Worm (Caenorhabditis elegans) whole organism, late embryonic: ENCODE results near the gene F49F1.17.

Experiments
- C08G9.2 ChIP-seq: sonication (generic microtip); optimal IDR thresholded peaks from 2 replicates; lab custom pipeline; 2016; ENCODE audit warnings: mild to moderate bottlenecking, missing genetic modification characterization, moderate library complexity, missing compliant biosample characterization
- C38D4.7 ChIP-seq: fragments of 200-800 bp; sonication (Bioruptor generic); optimal IDR thresholded peaks from 2 replicates; lab custom pipeline; 2018; ENCODE audit warnings: mild to moderate bottlenecking, missing genetic modification characterization, moderate library complexity, missing compliant biosample characterization
- F13H6.1 ChIP-seq: sonication (generic microtip); optimal IDR thresholded peaks from 2 replicates; lab custom pipeline; 2016; ENCODE audit warnings: missing genetic modification characterization, missing compliant biosample characterization
- K09A11.1 ChIP-seq: sonication (generic microtip); optimal IDR thresholded peaks from 2 replicates; lab custom pipeline; 2017; ENCODE audit warnings: antibody characterized with exemption, mild to moderate bottlenecking, missing genetic modification characterization, missing compliant biosample characterization; ENCODE audit not compliant: insufficient read depth
- Y22D7AL.16 ChIP-seq: sonication (generic microtip); optimal IDR thresholded peaks from 2 replicates; lab custom pipeline; 2016; ENCODE audit warnings: missing genetic modification characterization, missing compliant biosample characterization
- ama-1 ChIP-seq: fragments of 150-350 bp; optimal IDR thresholded peaks from 2 replicates; lab custom pipeline; 2014
- ceh-14 ChIP-seq: sonication (generic microtip); optimal IDR thresholded peaks from 2 replicates; lab custom pipeline; 2016; ENCODE audit warnings: missing genotype, missing genetic modification characterization, missing compliant biosample characterization
- ceh-18 ChIP-seq: sonication (generic microtip); optimal IDR thresholded peaks from 2 replicates; lab custom pipeline; 2016; ENCODE audit warnings: missing genetic modification characterization, missing compliant biosample characterization
- ceh-19 ChIP-seq: fragments of 200-800 bp; sonication (Bioruptor generic); optimal IDR thresholded peaks from 2 replicates; lab custom pipeline; 2018; ENCODE audit warnings: mild to moderate bottlenecking, missing genetic modification characterization, missing compliant biosample characterization
- ceh-2 ChIP-seq: sonication (generic microtip); optimal IDR thresholded peaks from 2 replicates; lab custom pipeline; 2016; ENCODE audit warnings: missing genotype, missing genetic modification characterization, missing compliant biosample characterization
- ceh-31 ChIP-seq: sonication (generic microtip); optimal IDR thresholded peaks from 2 replicates; lab custom pipeline; 2016; ENCODE audit warnings: missing genetic modification characterization, missing compliant biosample characterization
- ceh-34 ChIP-seq: sonication (generic microtip); optimal IDR thresholded peaks from 2 replicates; lab custom pipeline; 2016; ENCODE audit warnings: mild to moderate bottlenecking, missing genetic modification characterization, missing compliant biosample characterization
- ceh-45 ChIP-seq: fragments of 200-800 bp; sonication (Bioruptor generic); IDR thresholded peaks from 2 replicates; pipeline ENCODE4 v1.3.6; 2022; ENCODE audit warnings: missing genetic modification reagents, missing genetic modification characterization, missing compliant biosample characterization
- ceh-48 ChIP-seq: sonication (generic microtip); optimal IDR thresholded peaks from 2 replicates; lab custom pipeline; 2016; ENCODE audit warnings: missing genetic modification characterization, inconsistent platforms, missing compliant biosample characterization
- che-1 ChIP-seq: sonication (generic microtip); optimal IDR thresholded peaks from 2 replicates; lab custom pipeline; 2016; ENCODE audit warnings: mild to moderate bottlenecking, missing genetic modification characterization, missing compliant biosample characterization
- dmd-4 ChIP-seq: sonication (generic microtip); optimal IDR thresholded peaks from 2 replicates; lab custom pipeline; 2016; ENCODE audit warnings: borderline replicate concordance, missing genetic modification characterization, missing compliant biosample characterization
- dve-1 ChIP-seq: sonication (generic microtip); optimal IDR thresholded peaks from 2 replicates; lab custom pipeline; 2017; ENCODE audit warnings: antibody characterized with exemption, mild to moderate bottlenecking, missing genetic modification characterization, missing compliant biosample characterization
- fkh-6 ChIP-seq: sonication (generic microtip); optimal IDR thresholded peaks from 2 replicates; lab custom pipeline; 2016; ENCODE audit warnings: missing genetic modification characterization, missing compliant biosample characterization
- gmeb-2 ChIP-seq: sonication (generic microtip); optimal IDR thresholded peaks from 2 replicates; lab custom pipeline; 2016; ENCODE audit warnings: missing genetic modification characterization, inconsistent platforms, missing compliant biosample characterization
- hlh-13 ChIP-seq: fragments of 200-800 bp; sonication (Bioruptor generic); optimal IDR thresholded peaks from 2 replicates; lab custom pipeline; 2018; ENCODE audit warnings: mild to moderate bottlenecking, missing genetic modification characterization, missing compliant biosample characterization
- hlh-6 ChIP-seq: sonication (generic microtip); optimal IDR thresholded peaks from 2 replicates; lab custom pipeline; 2016; ENCODE audit warnings: missing genotype, missing genetic modification characterization, missing compliant biosample characterization
- lin-11 ChIP-seq: fragments of 200-800 bp; sonication (Bioruptor generic); optimal IDR thresholded peaks from 2 replicates; lab custom pipeline; 2018; ENCODE audit warnings: mild to moderate bottlenecking, missing genetic modification characterization, missing compliant biosample characterization
- nfya-1 ChIP-seq: sonication (generic microtip); optimal IDR thresholded peaks from 2 replicates; lab custom pipeline; 2017; ENCODE audit warnings: missing genetic modification characterization, mild to moderate bottlenecking, missing compliant biosample characterization, antibody characterized with exemption, moderate library complexity
- nhr-11 ChIP-seq: fragments of 150-350 bp; optimal IDR thresholded peaks from 2 replicates; lab custom pipeline; 2014; ENCODE audit warnings: missing biosample characterization, missing genetic modification characterization
- nhr-232 ChIP-seq: sonication (generic microtip); optimal IDR thresholded peaks from 2 replicates; lab custom pipeline; 2016; ENCODE audit warnings: missing genetic modification characterization, missing compliant biosample characterization
- pat-9 ChIP-seq: fragments of 200-800 bp; sonication (Bioruptor generic); optimal IDR thresholded peaks from 2 replicates; lab custom pipeline; 2018; ENCODE audit warnings: mild to moderate bottlenecking, missing genetic modification characterization, moderate library complexity, missing compliant biosample characterization
- pax-1 ChIP-seq: fragments of 150-350 bp; optimal IDR thresholded peaks from 2 replicates; lab custom pipeline; 2014; ENCODE audit warnings: missing biosample characterization, missing genetic modification characterization
- pha-2 ChIP-seq: sonication (generic microtip); optimal IDR thresholded peaks from 2 replicates; lab custom pipeline; 2017; ENCODE audit warnings: mild to moderate bottlenecking, missing genetic modification characterization, missing compliant biosample characterization
- pros-1 ChIP-seq: fragments of 150-350 bp; optimal IDR thresholded peaks from 2 replicates; lab custom pipeline; 2014; ENCODE audit warnings: missing biosample characterization, missing genetic modification reagents, missing genetic modification characterization
- sdc-2 ChIP-seq: sonication (generic microtip); optimal IDR thresholded peaks from 2 replicates; lab custom pipeline; 2016; ENCODE audit warnings: missing genotype, missing genetic modification characterization, missing compliant biosample characterization
- syd-9 ChIP-seq: sonication (generic microtip); optimal IDR thresholded peaks from 2 replicates; lab custom pipeline; 2016; ENCODE audit warnings: mild to moderate bottlenecking, missing genetic modification characterization, moderate library complexity, missing compliant biosample characterization
- tbx-2 ChIP-seq: sonication (generic microtip); optimal IDR thresholded peaks from 2 replicates; lab custom pipeline; 2016; ENCODE audit warnings: missing genetic modification characterization, missing compliant biosample characterization
- unc-42 ChIP-seq: sonication (generic microtip); optimal IDR thresholded peaks from 2 replicates; lab custom pipeline; 2016; ENCODE audit warnings: missing genotype, missing genetic modification characterization, missing compliant biosample characterization
- unc-55 ChIP-seq: sonication (generic microtip); optimal IDR thresholded peaks from 2 replicates; lab custom pipeline; 2017; ENCODE audit warnings: missing biosample characterization, missing genetic modification reagents, missing genetic modification characterization
- unc-86 ChIP-seq: sonication (generic microtip); optimal IDR thresholded peaks from 2 replicates; lab custom pipeline; 2016; ENCODE audit warnings: missing genetic modification characterization, missing compliant biosample characterization
- zip-5 ChIP-seq: sonication (generic microtip); optimal IDR thresholded peaks from 2 replicates; lab custom pipeline; 2016; ENCODE audit warnings: missing genetic modification characterization, missing compliant biosample characterization

Gene F49F1.17

ce11 chrIV:4099773-4100172 lies 35.9 kb downstream of the F49F1.17 start:
- TF ChIP-seq ceh-14: no peak
- TF ChIP-seq pat-9: no peak
- no peak for TF ChIP-seq ceh-19 (GFP tag; lab: Kevin White, UChicago)
- TF ChIP-seq F13H6.1: no peak
- no peak for TF ChIP-seq zip-5 (tag; lab: Kevin White, UChicago)
- TF ChIP-seq syd-9 (tag; lab: Kevin White, UChicago): no peak
- TF ChIP-seq C08G9.2: no peak
- no peak for TF ChIP-seq unc-42 (tag; lab: Kevin White, UChicago)
- no peak for TF ChIP-seq hlh-13 (GFP tag; lab: Kevin White, UChicago)

- TF ChIP-seq C38D4.7 (GFP tag; lab: Kevin White, UChicago) (no peak), ama-1 (no peak), ceh-45 (GFP tag; lab: Robert Waterston, UW) (no peak), unc-86 (tag; lab: Kevin White, UChicago) (no peak), K09A11.1 (tag; lab: Kevin White, UChicago) (no peak), ceh-2 (no peak), dmd-4 (tag; lab: Kevin White, UChicago) (no peak), che-1 (tag; lab: Kevin White, UChicago) (no peak), Y22D7AL.16 (tag; lab: Kevin White, UChicago) (no peak), ceh-19 (GFP tag; lab: Kevin White, UChicago) (no peak), unc-42 (tag; lab: Kevin White, UChicago) (no peak), ceh-14 (no peak), sdc-2 (tag; lab: Kevin White, UChicago) (no peak)
Measured at ce11 chrIV:4096940-4097339, 38.7 kb downstream of the F49F1.17 start.

ce11 chrIV:4094364-4094763 lies 41.3 kb downstream of the F49F1.17 start:
- TF ChIP-seq nhr-11 (tag; lab: Kevin White, UChicago) (no peak), pax-1 (no peak), hlh-6 (tag; lab: Kevin White, UChicago) (no peak), pha-2 (tag; lab: Kevin White, UChicago) (no peak)

ce11 chrIV:4093087-4093486 lies 42.6 kb downstream of the F49F1.17 start:
- TF ChIP-seq che-1 (tag; lab: Kevin White, UChicago) (no peak), dve-1 (tag; lab: Kevin White, UChicago) (peak; percentile 21), nhr-232 (tag; lab: Kevin White, UChicago) (no peak), zip-5 (tag; lab: Kevin White, UChicago) (no peak), ceh-34 (peak; percentile 27), C08G9.2 (peak; percentile 37), ceh-19 (GFP tag; lab: Kevin White, UChicago) (no peak), nhr-11 (tag; lab: Kevin White, UChicago) (no peak), tbx-2 (peak; percentile 29), unc-55 (GFP tag; lab: Kevin White, UChicago) (peak; percentile 8), lin-11 (tag; lab: Kevin White, UChicago) (no peak), gmeb-2 (tag; lab: Kevin White, UChicago) (no peak), ceh-18 (tag; lab: Kevin White, UChicago) (peak; percentile 73), ceh-31 (tag; lab: Kevin White, UChicago) (peak; percentile 66), syd-9 (tag; lab: Kevin White, UChicago) (no peak), ceh-48 (tag; lab: Kevin White, UChicago) (peak; percentile 22), unc-42 (tag; lab: Kevin White, UChicago) (peak; percentile 17), pros-1 (no peak), ceh-2 (peak; percentile 17), fkh-6 (no peak), F13H6.1 (peak; percentile 20), nfya-1 (tag; lab: Kevin White, UChicago) (peak; percentile 74)
